Comparison of ENCODE assay signal across 1 fruit fly cellular context in genomic region chr3R:9055119-9056105, dm6.
TF ChIP-seq lines count a peak whose summit lies in the region.

No protein-coding gene starts in this region.

TF ChIP-seq in whole organism, embryonic, 481 proteins besides CTCF, POLR2A, EP300 and RAD21 (continued from another document and continues in another):
- no peak for TF ChIP-seq ham (GFP tag; IDR thresholded peaks at IDR 0.05; lab: Robert Waterston, UW)
- TF ChIP-seq sug (tag; optimal IDR thresholded peaks at IDR 0.05; lab: Kevin White, UChicago) = peak; percentile 78
- no peak for TF ChIP-seq MBD-R2 (GFP tag; IDR thresholded peaks at IDR 0.05; lab: Robert Waterston, UW)
- no peak for TF ChIP-seq ranshi (GFP tag; IDR thresholded peaks at IDR 0.05; lab: Robert Waterston, UW)
- TF ChIP-seq gce (GFP tag; IDR thresholded peaks at IDR 0.05; lab: Robert Waterston, UW) = no peak
- TF ChIP-seq NK7.1 (GFP tag; optimal IDR thresholded peaks at IDR 0.05; lab: Kevin White, UChicago) = peak; percentile 37
- peak; percentile 86 for TF ChIP-seq trh (GFP tag; optimal IDR thresholded peaks at IDR 0.05; lab: Kevin White, UChicago)
- no peak for TF ChIP-seq prd (optimal IDR thresholded peaks at IDR 0.05; lab: Kevin White, UChicago)
- TF ChIP-seq prd (GFP tag; IDR thresholded peaks at IDR 0.05; lab: Robert Waterston, UW) = no peak
- TF ChIP-seq CG12219 (GFP tag; optimal IDR thresholded peaks at IDR 0.05; lab: Kevin White, UChicago) = peak; percentile 92
- TF ChIP-seq vnd (GFP tag; IDR thresholded peaks at IDR 0.05; lab: Robert Waterston, UW; ENCODE audit: partially characterized antibody) = no peak
- no peak for TF ChIP-seq CG16779 (GFP tag; IDR thresholded peaks at IDR 0.05; lab: Robert Waterston, UW)
- no peak for TF ChIP-seq CG10959 (GFP tag; IDR thresholded peaks at IDR 0.05; lab: Robert Waterston, UW)
- peak; percentile 85 for TF ChIP-seq CG2202 (tag; optimal IDR thresholded peaks at IDR 0.05; lab: Kevin White, UChicago)
- TF ChIP-seq zfh1 (GFP tag; IDR thresholded peaks at IDR 0.05; lab: Robert Waterston, UW) = no peak
- peak; percentile 91 for TF ChIP-seq Spps (tag; optimal IDR thresholded peaks at IDR 0.05; lab: Kevin White, UChicago)
- peak; percentile 10 for TF ChIP-seq Atf3 (GFP tag; optimal IDR thresholded peaks at IDR 0.05; lab: Kevin White, UChicago)
- TF ChIP-seq CG14050 (GFP tag; IDR thresholded peaks at IDR 0.05; lab: Robert Waterston, UW) = no peak
- TF ChIP-seq CG6654 (GFP tag; optimal IDR thresholded peaks at IDR 0.05; lab: Kevin White, UChicago) = peak; percentile 75
- no peak for TF ChIP-seq dimm (GFP tag; IDR thresholded peaks at IDR 0.05; lab: Robert Waterston, UW)
- peak; percentile 50 for TF ChIP-seq wek (GFP tag; optimal IDR thresholded peaks at IDR 0.05; lab: Kevin White, UChicago)
- peak; percentile 84 for TF ChIP-seq odd (GFP tag; optimal IDR thresholded peaks at IDR 0.05; lab: Kevin White, UChicago)
- TF ChIP-seq cwo (GFP tag; optimal IDR thresholded peaks at IDR 0.05; lab: Kevin White, UChicago) = peak; percentile 86
- no peak for TF ChIP-seq CG31441 (GFP tag; IDR thresholded peaks at IDR 0.05; lab: Robert Waterston, UW)
- peak; percentile 34 for TF ChIP-seq TFAM (GFP tag; optimal IDR thresholded peaks at IDR 0.05; lab: Kevin White, UChicago)
- no peak for TF ChIP-seq rib (GFP tag; IDR thresholded peaks at IDR 0.05; lab: Robert Waterston, UW)
- no peak for TF ChIP-seq Nf-YA (GFP tag; IDR thresholded peaks at IDR 0.05; lab: Robert Waterston, UW)
- no peak for TF ChIP-seq E2f2 (GFP tag; IDR thresholded peaks at IDR 0.05; lab: Robert Waterston, UW)
- no peak for TF ChIP-seq HLH4C (GFP tag; IDR thresholded peaks at IDR 0.05; lab: Robert Waterston, UW; ENCODE audit: partially characterized antibody)
- peak; percentile 66 for TF ChIP-seq vfl (GFP tag; optimal IDR thresholded peaks at IDR 0.05; lab: Kevin White, UChicago)
- peak; percentile 97 for TF ChIP-seq Fer3 (tag; optimal IDR thresholded peaks at IDR 0.05; lab: Kevin White, UChicago)
- no peak for TF ChIP-seq wdn (GFP tag; IDR thresholded peaks at IDR 0.05; lab: Robert Waterston, UW)
- TF ChIP-seq lov (optimal IDR thresholded peaks at IDR 0.05; lab: Kevin White, UChicago) = no peak
- TF ChIP-seq lov (GFP tag; IDR thresholded peaks at IDR 0.05; lab: Robert Waterston, UW) = no peak
- TF ChIP-seq CG3163 (GFP tag; optimal IDR thresholded peaks at IDR 0.05; lab: Kevin White, UChicago) = peak; percentile 29
- peak; percentile 87 for TF ChIP-seq ATbp (GFP tag; optimal IDR thresholded peaks at IDR 0.05; lab: Kevin White, UChicago)
- TF ChIP-seq ERR (GFP tag; optimal IDR thresholded peaks at IDR 0.05; lab: Kevin White, UChicago) = peak; percentile 42
- TF ChIP-seq gfzf (GFP tag; optimal IDR thresholded peaks at IDR 0.05; lab: Kevin White, UChicago) = no peak
- TF ChIP-seq jumu (GFP tag; optimal IDR thresholded peaks at IDR 0.05; lab: Kevin White, UChicago) = peak; percentile 59
- TF ChIP-seq ase (GFP tag; IDR thresholded peaks at IDR 0.05; lab: Robert Waterston, UW) = no peak
- no peak for TF ChIP-seq Ptx1 (GFP tag; IDR thresholded peaks at IDR 0.05; lab: Robert Waterston, UW)
- TF ChIP-seq CG4424 (GFP tag; optimal IDR thresholded peaks at IDR 0.05; lab: Kevin White, UChicago) = peak; percentile 94
- no peak for TF ChIP-seq fru (optimal IDR thresholded peaks at IDR 0.05; lab: Kevin White, UChicago)
- no peak for TF ChIP-seq CG32772 (GFP tag; IDR thresholded peaks at IDR 0.05; lab: Robert Waterston, UW)
- peak; percentile 22 for TF ChIP-seq abd-A (tag; optimal IDR thresholded peaks at IDR 0.05; lab: Kevin White, UChicago)
- TF ChIP-seq C15 (GFP tag; IDR thresholded peaks at IDR 0.05; lab: Robert Waterston, UW) = no peak
- peak; percentile 83 for TF ChIP-seq CG3407 (GFP tag; optimal IDR thresholded peaks at IDR 0.05; lab: Kevin White, UChicago)
- TF ChIP-seq CG2116 (GFP tag; optimal IDR thresholded peaks at IDR 0.05; lab: Kevin White, UChicago) = peak; percentile 41
- peak; percentile 80 for TF ChIP-seq cato (GFP tag; optimal IDR thresholded peaks at IDR 0.05; lab: Kevin White, UChicago; ENCODE audit: borderline replicate concordance)
- no peak for TF ChIP-seq CG16813 (GFP tag; IDR thresholded peaks at IDR 0.05; lab: Robert Waterston, UW; ENCODE audit: partially characterized antibody)
- TF ChIP-seq Atf6 (GFP tag; IDR thresholded peaks at IDR 0.05; lab: Robert Waterston, UW) = no peak
- no peak for TF ChIP-seq sna (GFP tag; IDR thresholded peaks at IDR 0.05; lab: Robert Waterston, UW; ENCODE audit: partially characterized antibody)
- TF ChIP-seq zf30C (GFP tag; optimal IDR thresholded peaks at IDR 0.05; lab: Kevin White, UChicago) = peak; percentile 86
- peak; percentile 62 for TF ChIP-seq CG1792 (GFP tag; optimal IDR thresholded peaks at IDR 0.05; lab: Kevin White, UChicago)
- peak; percentile 92 for TF ChIP-seq gcm (GFP tag; optimal IDR thresholded peaks at IDR 0.05; lab: Kevin White, UChicago)
- TF ChIP-seq CG11093 (GFP tag; IDR thresholded peaks at IDR 0.05; lab: Robert Waterston, UW) = peak; percentile 82
- no peak for TF ChIP-seq Awh (GFP tag; IDR thresholded peaks at IDR 0.05; lab: Robert Waterston, UW)
- peak in 1 of 2 experiments; percentile 47 for TF ChIP-seq crp (GFP tag; optimal IDR thresholded peaks at IDR 0.05; lab: Kevin White, UChicago)
- TF ChIP-seq H15 (GFP tag; IDR thresholded peaks at IDR 0.05; lab: Robert Waterston, UW) = no peak
- TF ChIP-seq CG6765 (GFP tag; optimal IDR thresholded peaks at IDR 0.05; lab: Kevin White, UChicago) = peak; percentile 89
- TF ChIP-seq CG9932 (GFP tag; IDR thresholded peaks at IDR 0.05; lab: Robert Waterston, UW) = no peak
- TF ChIP-seq tna (GFP tag; IDR thresholded peaks at IDR 0.05; lab: Robert Waterston, UW; ENCODE audit: partially characterized antibody) = no peak
- peak; percentile 85 for TF ChIP-seq nau (GFP tag; optimal IDR thresholded peaks at IDR 0.05; lab: Kevin White, UChicago)
- peak; percentile 38 for TF ChIP-seq p53 (GFP tag; optimal IDR thresholded peaks at IDR 0.05; lab: Kevin White, UChicago)
- TF ChIP-seq CkIIα-i1 (GFP tag; IDR thresholded peaks at IDR 0.05; lab: Robert Waterston, UW) = no peak
- peak; percentile 86 for TF ChIP-seq dmrt11E (tag; optimal IDR thresholded peaks at IDR 0.05; lab: Kevin White, UChicago)
- TF ChIP-seq bigmax (GFP tag; optimal IDR thresholded peaks at IDR 0.05; lab: Kevin White, UChicago) = no peak
- TF ChIP-seq CG4328 (GFP tag; optimal IDR thresholded peaks at IDR 0.05; lab: Kevin White, UChicago) = peak; percentile 86
- peak; percentile 77 for TF ChIP-seq sima (GFP tag; optimal IDR thresholded peaks at IDR 0.05; lab: Kevin White, UChicago)
- TF ChIP-seq Max (GFP tag; optimal IDR thresholded peaks at IDR 0.05; lab: Kevin White, UChicago) = peak; percentile 86
- peak; percentile 95 for TF ChIP-seq HmgZ (tag; optimal IDR thresholded peaks at IDR 0.05; lab: Kevin White, UChicago)
- no peak for TF ChIP-seq slbo (GFP tag; IDR thresholded peaks at IDR 0.05; lab: Robert Waterston, UW)
- TF ChIP-seq NC2β (GFP tag; optimal IDR thresholded peaks at IDR 0.05; lab: Kevin White, UChicago) = peak; percentile 68
- TF ChIP-seq twi (tag; optimal IDR thresholded peaks at IDR 0.05; lab: Kevin White, UChicago) = peak; percentile 78
- TF ChIP-seq Dip2 (GFP tag; IDR thresholded peaks at IDR 0.05; lab: Robert Waterston, UW) = no peak
- no peak for TF ChIP-seq amos (GFP tag; IDR thresholded peaks at IDR 0.05; lab: Robert Waterston, UW; ENCODE audit: partially characterized antibody)
- peak; percentile 88 for TF ChIP-seq CG13775 (GFP tag; optimal IDR thresholded peaks at IDR 0.05; lab: Kevin White, UChicago)
- peak; percentile 86 for TF ChIP-seq CG3065 (GFP tag; optimal IDR thresholded peaks at IDR 0.05; lab: Kevin White, UChicago)
- peak; percentile 76 for TF ChIP-seq Ets97D (GFP tag; optimal IDR thresholded peaks at IDR 0.05; lab: Kevin White, UChicago)
- TF ChIP-seq CG1832 (GFP tag; optimal IDR thresholded peaks at IDR 0.05; lab: Kevin White, UChicago) = no peak
- TF ChIP-seq seq (GFP tag; IDR thresholded peaks at IDR 0.05; lab: Robert Waterston, UW) = no peak
- peak; percentile 88 for TF ChIP-seq salm (tag; optimal IDR thresholded peaks at IDR 0.05; lab: Kevin White, UChicago)
- no peak for TF ChIP-seq yki (optimal IDR thresholded peaks at IDR 0.05; lab: Kevin White, UChicago)
- no peak for TF ChIP-seq ato (GFP tag; IDR thresholded peaks at IDR 0.05; lab: Robert Waterston, UW; ENCODE audit: partially characterized antibody)
- TF ChIP-seq org-1 (GFP tag; optimal IDR thresholded peaks at IDR 0.05; lab: Kevin White, UChicago) = peak; percentile 88
- no peak for TF ChIP-seq inv (GFP tag; IDR thresholded peaks at IDR 0.05; lab: Robert Waterston, UW; ENCODE audit: partially characterized antibody)
- TF ChIP-seq CG11085 (GFP tag; IDR thresholded peaks at IDR 0.05; lab: Robert Waterston, UW) = no peak
- no peak for TF ChIP-seq Neu2 (GFP tag; optimal IDR thresholded peaks at IDR 0.05; lab: Kevin White, UChicago; ENCODE audit: borderline replicate concordance)
- TF ChIP-seq Rx (GFP tag; IDR thresholded peaks at IDR 0.05; lab: Robert Waterston, UW) = no peak
- TF ChIP-seq Ada2b (GFP tag; IDR thresholded peaks at IDR 0.05; lab: Robert Waterston, UW) = no peak
- peak; percentile 56 for TF ChIP-seq kay (GFP tag; optimal IDR thresholded peaks at IDR 0.05; lab: Kevin White, UChicago)
- no peak for TF ChIP-seq stc (GFP tag; IDR thresholded peaks at IDR 0.05; lab: Robert Waterston, UW)
- TF ChIP-seq Xbp1 (GFP tag; optimal IDR thresholded peaks at IDR 0.05; lab: Kevin White, UChicago) = peak; percentile 92
- peak; percentile 66 for TF ChIP-seq Atf-2 (GFP tag; optimal IDR thresholded peaks at IDR 0.05; lab: Kevin White, UChicago)
- TF ChIP-seq CG8359 (GFP tag; optimal IDR thresholded peaks at IDR 0.05; lab: Kevin White, UChicago; ENCODE audit: borderline replicate concordance) = peak; percentile 86
- no peak for TF ChIP-seq CG7963 (GFP tag; IDR thresholded peaks at IDR 0.05; lab: Robert Waterston, UW; ENCODE audit: partially characterized antibody)
- TF ChIP-seq CG14710 (tag; optimal IDR thresholded peaks at IDR 0.05; lab: Kevin White, UChicago) = peak; percentile 91
- peak; percentile 96 for TF ChIP-seq Hmr (GFP tag; optimal IDR thresholded peaks at IDR 0.05; lab: Kevin White, UChicago)
- TF ChIP-seq trem (tag; optimal IDR thresholded peaks at IDR 0.05; lab: Kevin White, UChicago) = peak; percentile 90
- TF ChIP-seq sqz (GFP tag; optimal IDR thresholded peaks at IDR 0.05; lab: Kevin White, UChicago) = peak; percentile 91
- no peak for TF ChIP-seq bowl (GFP tag; IDR thresholded peaks at IDR 0.05; lab: Robert Waterston, UW)
- no peak for TF ChIP-seq crol (GFP tag; IDR thresholded peaks at IDR 0.05; lab: Robert Waterston, UW)
- peak; percentile 73 for TF ChIP-seq HLH54F (GFP tag; optimal IDR thresholded peaks at IDR 0.05; lab: Kevin White, UChicago)
- TF ChIP-seq Ssrp (tag; optimal IDR thresholded peaks at IDR 0.05; lab: Kevin White, UChicago) = peak; percentile 91
- TF ChIP-seq unc-4 (GFP tag; IDR thresholded peaks at IDR 0.05; lab: Robert Waterston, UW; ENCODE audit: partially characterized antibody) = no peak
- TF ChIP-seq cad (GFP tag; optimal IDR thresholded peaks at IDR 0.05; lab: Kevin White, UChicago) = no peak
- TF ChIP-seq Meics (GFP tag; optimal IDR thresholded peaks at IDR 0.05; lab: Kevin White, UChicago) = peak; percentile 96
- no peak for TF ChIP-seq ara (GFP tag; IDR thresholded peaks at IDR 0.05; lab: Robert Waterston, UW)
- no peak for TF ChIP-seq Kr (GFP tag; optimal IDR thresholded peaks at IDR 0.05; lab: Kevin White, UChicago)
- peak; percentile 93 for TF ChIP-seq CG12299 (tag; optimal IDR thresholded peaks at IDR 0.05; lab: Kevin White, UChicago)
- TF ChIP-seq slp2 (GFP tag; optimal IDR thresholded peaks at IDR 0.05; lab: Kevin White, UChicago) = peak; percentile 33
- TF ChIP-seq tio (GFP tag; optimal IDR thresholded peaks at IDR 0.05; lab: Kevin White, UChicago) = peak; percentile 89
- peak; percentile 70 for TF ChIP-seq tup (GFP tag; optimal IDR thresholded peaks at IDR 0.05; lab: Kevin White, UChicago)
- TF ChIP-seq Dref (GFP tag; IDR thresholded peaks at IDR 0.05; lab: Robert Waterston, UW) = no peak
- peak; percentile 85 for TF ChIP-seq bab2 (GFP tag; optimal IDR thresholded peaks at IDR 0.05; lab: Kevin White, UChicago)
- peak; percentile 90 for TF ChIP-seq CG12155 (GFP tag; optimal IDR thresholded peaks at IDR 0.05; lab: Kevin White, UChicago)
- peak; percentile 86 for TF ChIP-seq MTF-1 (GFP tag; optimal IDR thresholded peaks at IDR 0.05; lab: Kevin White, UChicago; ENCODE audit: borderline replicate concordance)
- no peak for TF ChIP-seq E2f1 (GFP tag; IDR thresholded peaks at IDR 0.05; lab: Robert Waterston, UW)
- TF ChIP-seq CG14965 (GFP tag; optimal IDR thresholded peaks at IDR 0.05; lab: Kevin White, UChicago; ENCODE audit: borderline replicate concordance) = no peak
- TF ChIP-seq CG42726 (GFP tag; IDR thresholded peaks at IDR 0.05; lab: Robert Waterston, UW; ENCODE audit: partially characterized antibody) = no peak
- TF ChIP-seq Gsc (GFP tag; IDR thresholded peaks at IDR 0.05; lab: Robert Waterston, UW) = no peak
- TF ChIP-seq CG8388 (GFP tag; optimal IDR thresholded peaks at IDR 0.05; lab: Kevin White, UChicago) = peak; percentile 94
- TF ChIP-seq CG15479 (GFP tag; optimal IDR thresholded peaks at IDR 0.05; lab: Kevin White, UChicago) = no peak
- no peak for TF ChIP-seq Taf1 (GFP tag; IDR thresholded peaks at IDR 0.05; lab: Robert Waterston, UW)
- TF ChIP-seq klu (GFP tag; IDR thresholded peaks at IDR 0.05; lab: Robert Waterston, UW) = no peak
- peak; percentile 82 for TF ChIP-seq exex (tag; optimal IDR thresholded peaks at IDR 0.05; lab: Kevin White, UChicago)
- TF ChIP-seq corto (GFP tag; optimal IDR thresholded peaks at IDR 0.05; lab: Kevin White, UChicago) = peak; percentile 93
- TF ChIP-seq CG1602 (GFP tag; optimal IDR thresholded peaks at IDR 0.05; lab: Kevin White, UChicago) = peak; percentile 87
- TF ChIP-seq D19B (GFP tag; optimal IDR thresholded peaks at IDR 0.05; lab: Kevin White, UChicago) = peak; percentile 95
- peak; percentile 89 for TF ChIP-seq kah (GFP tag; optimal IDR thresholded peaks at IDR 0.05; lab: Kevin White, UChicago)
- TF ChIP-seq Fer2 (tag; optimal IDR thresholded peaks at IDR 0.05; lab: Kevin White, UChicago) = peak; percentile 89
- peak; percentile 93 for TF ChIP-seq CG13296 (GFP tag; optimal IDR thresholded peaks at IDR 0.05; lab: Kevin White, UChicago)
- peak; percentile 91 for TF ChIP-seq CG12071 (GFP tag; optimal IDR thresholded peaks at IDR 0.05; lab: Kevin White, UChicago)
- no peak for TF ChIP-seq Drgx (GFP tag; IDR thresholded peaks at IDR 0.05; lab: Robert Waterston, UW)
- TF ChIP-seq Poxn (GFP tag; IDR thresholded peaks at IDR 0.05; lab: Robert Waterston, UW) = no peak
